Worm (Caenorhabditis elegans) whole organism, L4 larva: Measurements from ENCODE around the gene srsx-33.
A peak's percentile ranks its signal among the peaks of the same experiment; 100 is the strongest.

Experiments used
- F10B5.3 ChIP-seq: sonication (generic microtip); optimal IDR thresholded peaks from 2 replicates; lab custom pipeline; 2016; ENCODE audit warnings: mild to moderate bottlenecking, missing genetic modification characterization, missing compliant biosample characterization
- R02D3.7 ChIP-seq: fragments of 150-350 bp; sonication (generic microtip); optimal IDR thresholded peaks from 3 replicates; lab custom pipeline; 2014; ENCODE audit warnings: missing biosample characterization, missing genetic modification characterization
- T20F7.1 ChIP-seq: fragments of 200-800 bp; sonication (Bioruptor generic); optimal IDR thresholded peaks from 2 replicates; lab custom pipeline; 2018; ENCODE audit warnings: mild to moderate bottlenecking, missing genetic modification characterization, missing compliant biosample characterization
- T26A8.4 ChIP-seq: fragments of 200-800 bp; sonication (Bioruptor generic); IDR thresholded peaks from 2 replicates; pipeline ENCODE4 v1.3.6; 2022; ENCODE audit warnings: missing genetic modification characterization, missing compliant biosample characterization
- Y75B8A.6 ChIP-seq: fragments of 200-800 bp; sonication (Bioruptor generic); IDR thresholded peaks from 2 replicates; pipeline ENCODE4 v1.3.6; 2022; ENCODE audit warnings: missing genetic modification reagents, missing genetic modification characterization, missing compliant biosample characterization
- ZK546.5 ChIP-seq, 2 experiments: sonication (generic microtip); optimal IDR thresholded peaks; 2 replicates each; lab custom pipeline; 2017; ENCODE audit warnings: missing biosample characterization in 2 of 2, missing genetic modification characterization in 2 of 2
- aha-1 ChIP-seq: fragments of 150-350 bp; peaks from one replicate; lab custom pipeline; 2014; ENCODE audit warnings: missing biosample characterization, missing genetic modification characterization
- attf-4 ChIP-seq: sonication (generic microtip); optimal IDR thresholded peaks from 3 replicates; lab custom pipeline; 2017; ENCODE audit warnings: missing biosample characterization, missing genetic modification characterization
- ceh-20 ChIP-seq: fragments of 200-800 bp; sonication (Bioruptor generic); IDR thresholded peaks from 2 replicates; pipeline ENCODE4 v1.3.6; 2022; ENCODE audit warnings: missing genetic modification reagents, missing genetic modification characterization, missing compliant biosample characterization
- ceh-32 ChIP-seq: sonication (generic microtip); optimal IDR thresholded peaks from 2 replicates; lab custom pipeline; 2016; ENCODE audit warnings: mild to moderate bottlenecking, missing genetic modification characterization, missing compliant biosample characterization; ENCODE audit not compliant: poor library complexity
- ceh-44 ChIP-seq: fragments of 200-800 bp; sonication (Bioruptor generic); IDR thresholded peaks from 2 replicates; pipeline ENCODE4 v1.3.6; 2022; ENCODE audit warnings: missing genetic modification reagents, missing genetic modification characterization, missing compliant biosample characterization
- cey-2 ChIP-seq: sonication (generic microtip); optimal IDR thresholded peaks from 3 replicates; lab custom pipeline; 2017; ENCODE audit warnings: missing genetic modification characterization, mild to moderate bottlenecking, missing compliant biosample characterization, antibody characterized with exemption, borderline replicate concordance; ENCODE audit not compliant: insufficient read depth
- ctbp-1 ChIP-seq: fragments of 200-800 bp; sonication (Bioruptor generic); IDR thresholded peaks from 2 replicates; pipeline ENCODE4 v1.3.6; 2022; ENCODE audit warnings: missing genetic modification reagents, missing genetic modification characterization, missing compliant biosample characterization
- daf-16 ChIP-seq, 3 experiments: sonication (generic microtip); optimal IDR thresholded peaks; 2 replicates each; lab custom pipeline; 2016 to 2017; ENCODE audit warnings: missing genetic modification characterization in 3 of 3, missing genetic modification reagents in 3 of 3, mild to moderate bottlenecking in 2 of 3, missing compliant biosample characterization in 2 of 3, missing biosample characterization in 1 of 3, moderate library complexity in 1 of 3
- daf-19 ChIP-seq: fragments of 200-800 bp; sonication (Bioruptor generic); conservative IDR thresholded peaks from 2 replicates; pipeline ENCODE4 v1.3.6; 2022; ENCODE audit warnings: missing genetic modification characterization, missing compliant biosample characterization
- dmd-6 ChIP-seq: fragments of 200-800 bp; sonication (Bioruptor generic); IDR thresholded peaks from 2 replicates; pipeline ENCODE4 v1.3.6; 2022; ENCODE audit warnings: missing genetic modification reagents, missing genetic modification characterization, missing compliant biosample characterization
- dve-1 ChIP-seq: sonication (generic microtip); optimal IDR thresholded peaks from 2 replicates; lab custom pipeline; 2017; ENCODE audit warnings: antibody characterized with exemption, mild to moderate bottlenecking, missing genetic modification characterization, missing compliant biosample characterization; ENCODE audit not compliant: insufficient read depth
- egl-27 ChIP-seq: sonication (generic microtip); optimal IDR thresholded peaks from 3 replicates; lab custom pipeline; 2017; ENCODE audit warnings: missing biosample characterization, missing genetic modification reagents, missing genetic modification characterization
- hlh-11 ChIP-seq: fragments of 200-800 bp; sonication (Bioruptor generic); optimal IDR thresholded peaks from 2 replicates; lab custom pipeline; 2018; ENCODE audit warnings: mild to moderate bottlenecking, missing genetic modification characterization, missing compliant biosample characterization
- lin-15B ChIP-seq: fragments of 150-350 bp; sonication (generic microtip); optimal IDR thresholded peaks from 3 replicates; lab custom pipeline; 2014; ENCODE audit warnings: missing biosample characterization, missing genetic modification characterization
- lin-39 ChIP-seq: fragments of 150-350 bp; optimal IDR thresholded peaks from 2 replicates; lab custom pipeline; 2014; ENCODE audit warnings: missing biosample characterization, missing genetic modification reagents, missing genetic modification characterization
- lir-3 ChIP-seq: sonication (generic microtip); optimal IDR thresholded peaks from 2 replicates; lab custom pipeline; 2016; ENCODE audit warnings: mild to moderate bottlenecking, missing genetic modification characterization, missing compliant biosample characterization
- lsy-2 ChIP-seq, 2 experiments: fragments of 150-350 bp in 1 of 2; sonication (generic microtip) in 1 of 2; optimal IDR thresholded peaks; 2 replicates each; lab custom pipeline; 2014 to 2017; ENCODE audit warnings: missing biosample characterization in 2 of 2, missing genetic modification characterization in 2 of 2
- mep-1 ChIP-seq: fragments of 150-350 bp; sonication (generic microtip); optimal IDR thresholded peaks from 3 replicates; lab custom pipeline; 2014; ENCODE audit warnings: missing biosample characterization, missing genetic modification characterization
- mes-2 ChIP-seq: sonication (generic microtip); optimal IDR thresholded peaks from 2 replicates; lab custom pipeline; 2016; ENCODE audit warnings: missing genotype, mild to moderate bottlenecking, missing genetic modification characterization, missing compliant biosample characterization; ENCODE audit not compliant: poor library complexity, severe bottlenecking
- mxl-2 ChIP-seq: fragments of 200-800 bp; sonication (Bioruptor generic); conservative IDR thresholded peaks from 2 replicates; pipeline ENCODE4 v1.3.6; 2022; ENCODE audit warnings: missing genetic modification reagents, missing genetic modification characterization, missing compliant biosample characterization
- mxl-3 ChIP-seq: fragments of 200-800 bp; sonication (Bioruptor generic); optimal IDR thresholded peaks from 2 replicates; lab custom pipeline; 2018; ENCODE audit warnings: mild to moderate bottlenecking, missing genetic modification characterization, missing compliant biosample characterization
- nhr-102 ChIP-seq: sonication (generic microtip); optimal IDR thresholded peaks from 2 replicates; lab custom pipeline; 2016; ENCODE audit warnings: mild to moderate bottlenecking, missing genetic modification characterization, moderate library complexity, missing compliant biosample characterization
- nhr-111 ChIP-seq: fragments of 200-800 bp; sonication (Bioruptor generic); optimal IDR thresholded peaks from 2 replicates; lab custom pipeline; 2018; ENCODE audit warnings: mild to moderate bottlenecking, missing genetic modification characterization, missing compliant biosample characterization
- nhr-28 ChIP-seq: fragments of 150-350 bp; optimal IDR thresholded peaks from 2 replicates; lab custom pipeline; 2014; ENCODE audit warnings: missing biosample characterization, missing genetic modification characterization
- nhr-41 ChIP-seq: fragments of 200-800 bp; sonication (Bioruptor generic); IDR thresholded peaks from 2 replicates; pipeline ENCODE4 v1.3.6; 2022; ENCODE audit warnings: missing genetic modification reagents, missing genetic modification characterization, missing compliant biosample characterization
- nhr-42 ChIP-seq: fragments of 200-800 bp; sonication (Bioruptor generic); IDR thresholded peaks from 2 replicates; pipeline ENCODE4 v1.3.6; 2022; ENCODE audit warnings: missing genetic modification characterization, missing compliant biosample characterization
- nhr-48 ChIP-seq: sonication (generic microtip); optimal IDR thresholded peaks from 2 replicates; lab custom pipeline; 2016; ENCODE audit warnings: mild to moderate bottlenecking, missing genetic modification characterization, missing compliant biosample characterization
- php-3 ChIP-seq: fragments of 200-800 bp; sonication (Bioruptor generic); IDR thresholded peaks from 2 replicates; pipeline ENCODE4 v1.3.6; 2022; ENCODE audit warnings: missing genetic modification reagents, missing genetic modification characterization, missing compliant biosample characterization
- pqm-1 ChIP-seq: sonication (generic microtip); optimal IDR thresholded peaks from 2 replicates; lab custom pipeline; 2017; ENCODE audit warnings: missing biosample characterization, missing genetic modification characterization
- snpc-1.2 ChIP-seq: fragments of 200-800 bp; sonication (Bioruptor generic); IDR thresholded peaks from 2 replicates; pipeline ENCODE4 v1.3.6; 2022; ENCODE audit warnings: missing genetic modification reagents, missing genetic modification characterization, missing compliant biosample characterization
- spr-1 ChIP-seq: sonication (generic microtip); optimal IDR thresholded peaks from 2 replicates; lab custom pipeline; 2016; ENCODE audit warnings: mild to moderate bottlenecking, missing genetic modification characterization, missing compliant biosample characterization
- unc-39 ChIP-seq: sonication (generic microtip); optimal IDR thresholded peaks from 2 replicates; lab custom pipeline; 2017; ENCODE audit warnings: missing biosample characterization, missing genetic modification characterization
- unc-62 ChIP-seq, 3 experiments: fragments of 150-350 bp in 1 of 3; sonication (generic microtip); optimal IDR thresholded peaks in 2 of 3; peaks in 1 of 3; 1 replicate in 1 of 3; 2 replicates in 2 of 3; lab custom pipeline; 2014 to 2017; ENCODE audit warnings: missing biosample characterization in 3 of 3, missing genetic modification characterization in 3 of 3, missing genetic modification reagents in 3 of 3, missing genotype in 1 of 3
- zip-2 ChIP-seq: fragments of 150-350 bp; optimal IDR thresholded peaks from 2 replicates; lab custom pipeline; 2014; ENCODE audit warnings: missing biosample characterization, missing genetic modification characterization

The srsx-33 gene

ce11 chrV:11239187-11239725 is 13.1 kb downstream of the srsx-33 start, which contains the start of the genes dvc-1 and ima-1 (continued):
- TF ChIP-seq lin-39 (tag; lab: Kevin White, UChicago), result no peak

ce11 chrV:11235876-11236275 is 16.5 kb downstream of the srsx-33 start:
- no peak for TF ChIP-seq mes-2 (tag; lab: Kevin White, UChicago)
- peak; percentile 91 for TF ChIP-seq pqm-1 (tag; lab: Kevin White, UChicago)
- TF ChIP-seq lsy-2 (tag; optimal IDR thresholded peaks at IDR 0.05; lab: Kevin White, UChicago), result peak in 1 of 2 experiments; percentile 12
- peak in 1 of 2 experiments; percentile 88 for TF ChIP-seq unc-62 (GFP tag; optimal IDR thresholded peaks at IDR 0.05 in 1 of 2; lab: Kevin White, UChicago)
- TF ChIP-seq unc-62 (tag; optimal IDR thresholded peaks at IDR 0.05; lab: Kevin White, UChicago), result no peak
- TF ChIP-seq nhr-42 (GFP tag; lab: Robert Waterston, UW), result 0 out of 2 replicates have a peak, but pooled peaks have one; percentile 3
- peak; percentile 24 for TF ChIP-seq nhr-102
- peak; percentile 70 for TF ChIP-seq hlh-11 (tag; lab: Kevin White, UChicago)
- TF ChIP-seq nhr-28 (tag; lab: Kevin White, UChicago), result peak; percentile 27
- TF ChIP-seq daf-16 (GFP tag; optimal IDR thresholded peaks at IDR 0.05; lab: Kevin White, UChicago), result no peak
- peak; percentile 33 for TF ChIP-seq daf-16 (tag; optimal IDR thresholded peaks at IDR 0.05; lab: Kevin White, UChicago)
- peak; percentile 19 for TF ChIP-seq nhr-48 (tag; lab: Kevin White, UChicago)
- TF ChIP-seq mxl-2, result no peak
- TF ChIP-seq mxl-3, result peak; percentile 23
- TF ChIP-seq php-3 (GFP tag; lab: Robert Waterston, UW), result peak; percentile 60; the same call in 1 of the 2 replicates
- TF ChIP-seq dmd-6 (GFP tag; lab: Robert Waterston, UW), result peak; percentile 54
- TF ChIP-seq ctbp-1 (GFP tag; lab: Robert Waterston, UW), result no peak
- TF ChIP-seq T20F7.1 (GFP tag; lab: Kevin White, UChicago), result no peak
- TF ChIP-seq T26A8.4 (GFP tag; lab: Robert Waterston, UW), result no peak
- TF ChIP-seq Y75B8A.6 (GFP tag; lab: Robert Waterston, UW), result no peak
- TF ChIP-seq dve-1 (tag; lab: Kevin White, UChicago), result peak; percentile 37
- peak; percentile 5 for TF ChIP-seq aha-1 (tag; lab: Kevin White, UChicago)
- TF ChIP-seq, all 104 proteins: peak for 14

- TF ChIP-seq mep-1 (tag; lab: Kevin White, UChicago) (no peak), aha-1 (tag; lab: Kevin White, UChicago) (peak; percentile 83)
These were observed 18.0 kb downstream of the srsx-33 start, which contains the start of gene T19B10.5 for ce11 chrV:11234350-11234749. TSS of gene T19B10.5 (plus strand) at chrV:11234650.

ce11 chrV:11231177-11231576 is 21.2 kb downstream of the srsx-33 start:
- TF ChIP-seq lir-3 (tag; lab: Kevin White, UChicago) (no peak), ceh-20 (0 out of 2 replicates have a peak, but pooled peaks have one; percentile 13), daf-19 (GFP tag; lab: Robert Waterston, UW) (no peak), nhr-28 (tag; lab: Kevin White, UChicago) (peak; percentile 39)

ce11 chrV:11228653-11229173 is 23.6 kb downstream of the srsx-33 start, which contains the start of gene pqn-70:
TSS of gene pqn-70 (minus strand) at chrV:11228703.
- no peak for TF ChIP-seq nhr-111 (GFP tag; lab: Kevin White, UChicago)
- TF ChIP-seq php-3 (GFP tag; lab: Robert Waterston, UW), result no peak
- no peak for TF ChIP-seq ceh-32 (tag; lab: Kevin White, UChicago)
- no peak for TF ChIP-seq ZK546.5 (tag; optimal IDR thresholded peaks at IDR 0.05; lab: Kevin White, UChicago)
- no peak for TF ChIP-seq F10B5.3
- TF ChIP-seq egl-27 (tag; lab: Kevin White, UChicago), result no peak
- no peak for TF ChIP-seq aha-1 (tag; lab: Kevin White, UChicago)
- no peak for TF ChIP-seq lin-15B (tag; lab: Kevin White, UChicago)
- TF ChIP-seq spr-1 (tag; lab: Kevin White, UChicago), result peak; percentile 59
- TF ChIP-seq R02D3.7, result no peak
- TF ChIP-seq hlh-11 (tag; lab: Kevin White, UChicago), result peak; percentile 92
- peak; percentile 36 for TF ChIP-seq zip-2
- TF ChIP-seq daf-19 (GFP tag; lab: Robert Waterston, UW), result no peak
- TF ChIP-seq snpc-1.2 (GFP tag; lab: Robert Waterston, UW), result no peak
- no peak for TF ChIP-seq attf-4 (tag; lab: Kevin White, UChicago)
- TF ChIP-seq unc-39 (tag; lab: Kevin White, UChicago), result no peak
- TF ChIP-seq nhr-41 (GFP tag; lab: Robert Waterston, UW), result no peak
- peak; percentile 76 for TF ChIP-seq dmd-6 (GFP tag; lab: Robert Waterston, UW)
- no peak for TF ChIP-seq cey-2
- peak; percentile 65; the same call in 1 of the 2 replicates for TF ChIP-seq ceh-44 (GFP tag; lab: Robert Waterston, UW)
- TF ChIP-seq nhr-28 (tag; lab: Kevin White, UChicago), result peak; percentile 83
